Worm (Caenorhabditis elegans) whole organism, L4 larva: Measurements from ENCODE around the gene lgc-17.

ENCODE experiments used
- R02D3.7 ChIP-seq: fragments of 150-350 bp; sonication (generic microtip); optimal IDR thresholded peaks from 3 replicates; lab custom pipeline; 2014; ENCODE audit warnings: missing biosample characterization, missing genetic modification characterization
- ama-1 ChIP-seq: fragments of 150-350 bp; optimal IDR thresholded peaks from 2 replicates; lab custom pipeline; 2014; ENCODE audit warnings: inconsistent platforms, mixed read lengths
- ceh-28 ChIP-seq: fragments of 150-350 bp; optimal IDR thresholded peaks from 2 replicates; lab custom pipeline; 2014; ENCODE audit warnings: missing biosample characterization, missing genetic modification reagents, missing genetic modification characterization
- ces-1 ChIP-seq: fragments of 150-350 bp; sonication (generic microtip); optimal IDR thresholded peaks from 4 replicates; lab custom pipeline; 2014; ENCODE audit warnings: missing biosample characterization, missing genetic modification reagents, missing genetic modification characterization
- duxl-1 ChIP-seq: sonication (generic microtip); optimal IDR thresholded peaks from 2 replicates; lab custom pipeline; 2016; ENCODE audit warnings: mild to moderate bottlenecking, missing genetic modification characterization, moderate library complexity, missing compliant biosample characterization; ENCODE audit not compliant: poor library complexity
- lin-13 ChIP-seq: fragments of 150-350 bp; optimal IDR thresholded peaks from 2 replicates; lab custom pipeline; 2014; ENCODE audit warnings: missing biosample characterization, missing genetic modification reagents, missing genetic modification characterization
- lin-15B ChIP-seq: fragments of 150-350 bp; sonication (generic microtip); optimal IDR thresholded peaks from 3 replicates; lab custom pipeline; 2014; ENCODE audit warnings: missing biosample characterization, missing genetic modification characterization
- nhr-11 ChIP-seq: fragments of 150-350 bp; optimal IDR thresholded peaks from 2 replicates; lab custom pipeline; 2014; ENCODE audit warnings: missing biosample characterization, missing genetic modification characterization
- pqm-1 ChIP-seq: sonication (generic microtip); optimal IDR thresholded peaks from 2 replicates; lab custom pipeline; 2017; ENCODE audit warnings: missing biosample characterization, missing genetic modification characterization
- skn-1 ChIP-seq: fragments of 150-350 bp; optimal IDR thresholded peaks from 2 replicates; lab custom pipeline; 2014; ENCODE audit warnings: missing biosample characterization, missing genetic modification characterization
- unc-62 ChIP-seq, 3 experiments: fragments of 150-350 bp in 1 of 3; sonication (generic microtip); optimal IDR thresholded peaks in 2 of 3; peaks in 1 of 3; 1 replicate in 1 of 3; 2 replicates in 2 of 3; lab custom pipeline; 2014 to 2017; ENCODE audit warnings: missing biosample characterization in 3 of 3, missing genetic modification characterization in 3 of 3, missing genetic modification reagents in 3 of 3, missing genotype in 1 of 3
- vab-7 ChIP-seq: fragments of 200-800 bp; sonication (Bioruptor generic); IDR thresholded peaks from 2 replicates; pipeline ENCODE4 v1.3.6; 2022; ENCODE audit warnings: missing genetic modification reagents, missing genetic modification characterization, missing compliant biosample characterization
- zfp-3 ChIP-seq: fragments of 200-800 bp; sonication (Bioruptor generic); conservative IDR thresholded peaks from 2 replicates; pipeline ENCODE4 v1.3.6; 2022; ENCODE audit warnings: missing genetic modification reagents, missing genetic modification characterization, missing compliant biosample characterization

- no peak for TF ChIP-seq pqm-1 (tag; lab: Kevin White, UChicago)
- peak; percentile 52 for TF ChIP-seq nhr-11 (tag; lab: Kevin White, UChicago)
- TF ChIP-seq skn-1 (tag; lab: Kevin White, UChicago): peak; percentile 19
- peak; percentile 97 for TF ChIP-seq vab-7 (GFP tag; lab: Robert Waterston, UW)
- peak; percentile 37 for TF ChIP-seq lin-13 (GFP tag; lab: Kevin White, UChicago)
- TF ChIP-seq unc-62 (GFP tag; optimal IDR thresholded peaks at IDR 0.05 in 1 of 2; lab: Kevin White, UChicago): peak in 1 of 2 experiments; percentile 97
- no peak for TF ChIP-seq unc-62 (tag; optimal IDR thresholded peaks at IDR 0.05; lab: Kevin White, UChicago)
- TF ChIP-seq R02D3.7 (tag; lab: Kevin White, UChicago): peak; percentile 10
- TF ChIP-seq ceh-28: no peak
- no peak for TF ChIP-seq ama-1
- TF ChIP-seq lin-15B: no peak
- peak; percentile 77 for TF ChIP-seq ces-1 (GFP tag; lab: Kevin White, UChicago)
- TF ChIP-seq duxl-1 (tag; lab: Kevin White, UChicago): peak; percentile 90
- TF ChIP-seq zfp-3: peak; percentile 76; the same call in 1 of the 2 replicates
Observed at ce11 chrX:12106004-12106403, 15.4 kb upstream of the lgc-17 start.
